Worm (Caenorhabditis elegans) whole organism, L3 larva: ENCODE results near the gene F43E12.1.

Experiments
- ama-1 ChIP-seq: fragments of 150-350 bp; optimal IDR thresholded peaks from 2 replicates; lab custom pipeline; 2018
- ceh-82 ChIP-seq: fragments of 150-350 bp; optimal IDR thresholded peaks from 2 replicates; lab custom pipeline; 2014; ENCODE audit warnings: missing biosample characterization, missing genetic modification characterization
- elt-1 ChIP-seq: fragments of 150-350 bp; optimal IDR thresholded peaks from 2 replicates; lab custom pipeline; 2014; ENCODE audit warnings: missing biosample characterization, missing genetic modification characterization
- nhr-23 ChIP-seq: fragments of 150-350 bp; optimal IDR thresholded peaks from 2 replicates; lab custom pipeline; 2014; ENCODE audit warnings: missing biosample characterization, missing genetic modification reagents, missing genetic modification characterization
- nhr-28 ChIP-seq: fragments of 150-350 bp; optimal IDR thresholded peaks from 2 replicates; lab custom pipeline; 2014; ENCODE audit warnings: missing biosample characterization, missing genetic modification characterization
- nhr-77 ChIP-seq: fragments of 150-350 bp; optimal IDR thresholded peaks from 2 replicates; lab custom pipeline; 2014; ENCODE audit warnings: missing biosample characterization, missing genetic modification characterization
- unc-39 ChIP-seq: sonication (generic microtip); optimal IDR thresholded peaks from 4 replicates; lab custom pipeline; 2017; ENCODE audit warnings: missing biosample characterization, missing genetic modification characterization
- unc-62 ChIP-seq: fragments of 150-350 bp; sonication (generic microtip); optimal IDR thresholded peaks from 4 replicates; lab custom pipeline; 2014; ENCODE audit warnings: missing biosample characterization, missing genetic modification reagents, missing genetic modification characterization
- zag-1 ChIP-seq: fragments of 150-350 bp; optimal IDR thresholded peaks from 2 replicates; lab custom pipeline; 2014; ENCODE audit warnings: missing biosample characterization, missing genetic modification characterization
- ztf-11 ChIP-seq: fragments of 150-350 bp; optimal IDR thresholded peaks from 2 replicates; lab custom pipeline; 2014; ENCODE audit warnings: missing biosample characterization, missing genetic modification characterization

DNA sequence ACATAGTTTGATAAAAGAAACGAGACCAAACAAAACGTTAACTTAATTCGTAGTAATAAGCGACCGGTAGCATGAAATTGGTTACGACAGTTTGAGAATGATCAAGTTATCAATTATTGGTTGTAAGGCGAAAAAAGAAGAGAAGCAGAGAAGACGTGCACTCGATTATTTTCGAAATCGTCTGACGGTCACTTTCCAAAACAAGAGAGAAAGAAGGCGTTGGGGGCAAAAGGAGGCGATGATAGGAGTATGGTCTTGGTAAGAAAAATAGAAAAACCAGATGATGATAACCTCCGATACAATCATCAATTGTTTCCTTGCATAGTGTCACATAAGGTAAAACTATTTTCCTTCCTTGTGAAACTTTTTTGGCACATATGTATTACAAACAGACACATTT is 20.0 kb upstream of the F43E12.1 start:
- TF ChIP-seq unc-39 (tag; lab: Kevin White, UChicago) (no peak), elt-1 (tag; lab: Kevin White, UChicago) (no peak), unc-62 (no peak), nhr-77 (tag; lab: Kevin White, UChicago) (no peak), ztf-11 (no peak), nhr-23 (tag; lab: Kevin White, UChicago) (peak; percentile 46), zag-1 (no peak), ama-1 (lab: Kevin White, UChicago) (no peak), ceh-82 (tag; lab: Kevin White, UChicago) (no peak), nhr-28 (tag; lab: Kevin White, UChicago) (no peak)
